Fruit fly (Drosophila melanogaster) whole organism, embryonic: Measurements from ENCODE around the gene MICU3.
A peak's percentile ranks its signal among the peaks of the same experiment; 100 is the strongest.

ENCODE experiments used
- Antp ChIP-seq: fragments of 200-800 bp; sonication (Bioruptor generic); optimal IDR thresholded peaks from 3 replicates; lab custom pipeline; 2016; ENCODE audit warnings: missing biosample characterization, missing genetic modification characterization
- B-H1 ChIP-seq: fragments of 200-800 bp; sonication (Bioruptor generic); IDR thresholded peaks from 3 replicates; pipeline ENCODE4 v1.3.6; 2022; ENCODE audit warnings: missing biosample characterization, missing genetic modification characterization
- Bgb ChIP-seq: fragments of 200-800 bp; sonication (Bioruptor generic); IDR thresholded peaks from 2 replicates; pipeline ENCODE4 v1.3.6; 2022; ENCODE audit warnings: missing biosample characterization, missing genetic modification characterization; ENCODE audit not compliant: partially characterized antibody
- CG10147 ChIP-seq: fragments of 200-800 bp; sonication (Bioruptor generic); optimal IDR thresholded peaks from 2 replicates; lab custom pipeline; 2019; ENCODE audit warnings: missing biosample characterization, mild to moderate bottlenecking, missing genetic modification characterization, moderate library complexity
- CG11085 ChIP-seq: fragments of 200-800 bp; sonication (Bioruptor generic); IDR thresholded peaks from 2 replicates; pipeline ENCODE4 v1.3.6; 2022; ENCODE audit warnings: missing biosample characterization, missing genetic modification characterization
- CG11723 ChIP-seq: fragments of 200-800 bp; sonication (Bioruptor generic); optimal IDR thresholded peaks from 2 replicates; lab custom pipeline; 2017; ENCODE audit warnings: missing biosample characterization, mild to moderate bottlenecking, missing genetic modification characterization
- CG12942 ChIP-seq: fragments of 200-800 bp; sonication (Bioruptor generic); optimal IDR thresholded peaks from 3 replicates; lab custom pipeline; 2016; ENCODE audit warnings: missing biosample characterization, missing genetic modification characterization
- CG13287 ChIP-seq: fragments of 200-800 bp; sonication (Bioruptor generic); IDR thresholded peaks from 2 replicates; pipeline ENCODE4 v1.3.6; 2022; ENCODE audit warnings: missing biosample characterization, missing genetic modification characterization; ENCODE audit not compliant: partially characterized antibody
- CG17186 ChIP-seq: fragments of 200-800 bp; sonication (Bioruptor generic); optimal IDR thresholded peaks from 3 replicates; lab custom pipeline; 2017; ENCODE audit warnings: missing biosample characterization, missing genetic modification reagents, missing genetic modification characterization
- CG3163 ChIP-seq: fragments of 200-800 bp; sonication (Bioruptor generic); optimal IDR thresholded peaks from 3 replicates; lab custom pipeline; 2016; ENCODE audit warnings: missing biosample characterization, missing genetic modification characterization
- CG4360 ChIP-seq: fragments of 200-800 bp; sonication (Bioruptor generic); IDR thresholded peaks from 2 replicates; pipeline ENCODE4 v1.3.6; 2022; ENCODE audit warnings: missing biosample characterization, missing genetic modification characterization
- CG4617 ChIP-seq: fragments of 200-800 bp; sonication (Bioruptor generic); optimal IDR thresholded peaks from 3 replicates; lab custom pipeline; 2016; ENCODE audit warnings: missing biosample characterization, missing genetic modification characterization, borderline replicate concordance
- CG6175 ChIP-seq: fragments of 200-800 bp; sonication (Bioruptor generic); IDR thresholded peaks from 3 replicates; pipeline ENCODE4 v1.3.6; 2022; ENCODE audit warnings: missing biosample characterization, missing genetic modification characterization
- CG7357 ChIP-seq: fragments of 200-800 bp; sonication (Bioruptor generic); IDR thresholded peaks from 3 replicates; pipeline ENCODE4 v1.3.6; 2022; ENCODE audit warnings: missing biosample characterization, missing genetic modification characterization
- CG9437 ChIP-seq: fragments of 200-800 bp; sonication (Bioruptor generic); optimal IDR thresholded peaks from 2 replicates; lab custom pipeline; 2018; ENCODE audit warnings: missing biosample characterization, mild to moderate bottlenecking, missing genetic modification characterization
- CG9609 ChIP-seq: fragments of 200-800 bp; sonication (Bioruptor generic); optimal IDR thresholded peaks from 3 replicates; lab custom pipeline; 2016; ENCODE audit warnings: missing biosample characterization, missing genetic modification characterization
- Gsc ChIP-seq: fragments of 200-800 bp; sonication (Bioruptor generic); IDR thresholded peaks from 2 replicates; pipeline ENCODE4 v1.3.6; 2022; ENCODE audit warnings: missing biosample characterization, missing genetic modification characterization
- Hmx ChIP-seq: fragments of 200-800 bp; sonication (Bioruptor generic); optimal IDR thresholded peaks from 2 replicates; lab custom pipeline; 2016; ENCODE audit warnings: missing biosample characterization, missing genetic modification characterization
- Lim3 ChIP-seq: fragments of 200-800 bp; sonication (Bioruptor generic); IDR thresholded peaks from 2 replicates; pipeline ENCODE4 v1.3.6; 2022; ENCODE audit warnings: missing biosample characterization, missing genetic modification characterization
- Mes4 ChIP-seq: fragments of 200-800 bp; sonication (Bioruptor generic); optimal IDR thresholded peaks from 2 replicates; lab custom pipeline; 2016; ENCODE audit warnings: missing biosample characterization, missing genetic modification characterization
- Mrtf ChIP-seq: fragments of 200-800 bp; sonication (Bioruptor generic); IDR thresholded peaks from 3 replicates; pipeline ENCODE4 v1.3.6; 2022; ENCODE audit warnings: missing biosample characterization, missing genetic modification characterization
- Myb ChIP-seq: fragments of 200-800 bp; sonication (Bioruptor generic); optimal IDR thresholded peaks from 2 replicates; lab custom pipeline; 2016; ENCODE audit warnings: missing biosample characterization, missing genetic modification characterization
- Nf-YC ChIP-seq: fragments of 200-800 bp; optimal IDR thresholded peaks from 3 replicates; lab custom pipeline; 2019; ENCODE audit warnings: missing biosample characterization, mild to moderate bottlenecking, missing genetic modification characterization, moderate library complexity
- NfI ChIP-seq: fragments of 200-800 bp; sonication (Bioruptor generic); optimal IDR thresholded peaks from 3 replicates; lab custom pipeline; 2018; ENCODE audit warnings: missing biosample characterization, mild to moderate bottlenecking, missing genetic modification characterization, moderate library complexity
- Oli ChIP-seq: fragments of 200-800 bp; sonication (Bioruptor generic); optimal IDR thresholded peaks from 2 replicates; lab custom pipeline; 2018; ENCODE audit warnings: missing biosample characterization, mild to moderate bottlenecking, missing genetic modification characterization, moderate library complexity
- Sox100B ChIP-seq: fragments of 200-800 bp; sonication (Bioruptor generic); optimal IDR thresholded peaks from 3 replicates; lab custom pipeline; 2018; ENCODE audit warnings: missing biosample characterization, mild to moderate bottlenecking, missing genetic modification characterization
- Spps ChIP-seq: fragments of 200-800 bp; sonication (Bioruptor generic); optimal IDR thresholded peaks from 2 replicates; lab custom pipeline; 2018; ENCODE audit warnings: missing biosample characterization, mild to moderate bottlenecking, missing genetic modification characterization
- Sry-β ChIP-seq: fragments of 200-800 bp; sonication (Bioruptor generic); optimal IDR thresholded peaks from 2 replicates; lab custom pipeline; 2018; ENCODE audit warnings: missing biosample characterization, mild to moderate bottlenecking, missing genetic modification characterization, moderate library complexity
- Ssrp ChIP-seq: fragments of 200-800 bp; sonication (Bioruptor generic); optimal IDR thresholded peaks from 2 replicates; lab custom pipeline; 2018; ENCODE audit warnings: missing biosample characterization, mild to moderate bottlenecking, missing genetic modification characterization, moderate library complexity
- TFAM ChIP-seq: fragments of 200-800 bp; sonication (Bioruptor generic); optimal IDR thresholded peaks from 2 replicates; lab custom pipeline; 2017; ENCODE audit warnings: missing biosample characterization, missing genetic modification characterization, inconsistent platforms
- ap ChIP-seq: fragments of 200-800 bp; sonication (Bioruptor generic); IDR thresholded peaks from 2 replicates; pipeline ENCODE4 v1.3.6; 2022; ENCODE audit warnings: missing biosample characterization, missing genetic modification characterization
- ash1 ChIP-seq: fragments of 200-800 bp; sonication (Bioruptor generic); optimal IDR thresholded peaks from 2 replicates; lab custom pipeline; 2018; ENCODE audit warnings: missing biosample characterization, mild to moderate bottlenecking, missing genetic modification characterization
- ci ChIP-seq: fragments of 200-800 bp; sonication (Bioruptor generic); IDR thresholded peaks from 3 replicates; pipeline ENCODE4 v1.3.6; 2022; ENCODE audit warnings: missing biosample characterization, missing genetic modification characterization
- dimm ChIP-seq: fragments of 200-800 bp; sonication (Bioruptor generic); IDR thresholded peaks from 2 replicates; pipeline ENCODE4 v1.3.6; 2022; ENCODE audit warnings: missing biosample characterization, missing genetic modification characterization
- en ChIP-seq: fragments of 200-800 bp; sonication (Bioruptor generic); optimal IDR thresholded peaks from 2 replicates; lab custom pipeline; 2016; ENCODE audit warnings: missing biosample characterization, missing genetic modification characterization
- fd102C ChIP-seq: fragments of 200-800 bp; sonication (Bioruptor generic); optimal IDR thresholded peaks from 2 replicates; lab custom pipeline; 2018; ENCODE audit warnings: missing biosample characterization, mild to moderate bottlenecking, missing genetic modification characterization, moderate library complexity
- inv ChIP-seq: fragments of 200-800 bp; sonication (Bioruptor generic); IDR thresholded peaks from 2 replicates; pipeline ENCODE4 v1.3.6; 2022; ENCODE audit warnings: missing biosample characterization, missing genetic modification characterization; ENCODE audit not compliant: partially characterized antibody
- kay ChIP-seq: fragments of 200-800 bp; sonication (Bioruptor generic); optimal IDR thresholded peaks from 2 replicates; lab custom pipeline; 2016; ENCODE audit warnings: missing biosample characterization, missing genetic modification characterization
- lilli ChIP-seq: fragments of 200-800 bp; sonication (Bioruptor generic); optimal IDR thresholded peaks from 3 replicates; lab custom pipeline; 2016; ENCODE audit warnings: missing biosample characterization, missing genetic modification characterization
- otp ChIP-seq: fragments of 200-800 bp; sonication (Bioruptor generic); IDR thresholded peaks from 3 replicates; pipeline ENCODE4, ENCODE4 v1.3.6; 2022; ENCODE audit warnings: missing biosample characterization, missing genetic modification characterization
- peb ChIP-seq: fragments of 200-800 bp; sonication (Bioruptor generic); IDR thresholded peaks from 2 replicates; pipeline ENCODE4 v1.3.6; 2022; ENCODE audit warnings: missing biosample characterization, missing genetic modification characterization
- pita ChIP-seq: fragments of 200-800 bp; sonication (Bioruptor generic); optimal IDR thresholded peaks from 2 replicates; lab custom pipeline; 2017; ENCODE audit warnings: missing biosample characterization, mild to moderate bottlenecking, missing genetic modification characterization
- run ChIP-seq: fragments of 200-800 bp; sonication (Bioruptor generic); optimal IDR thresholded peaks from 3 replicates; lab custom pipeline; 2018; ENCODE audit warnings: missing biosample characterization, mild to moderate bottlenecking, missing genetic modification characterization
- salm ChIP-seq: fragments of 200-800 bp; sonication (Bioruptor generic); optimal IDR thresholded peaks from 2 replicates; lab custom pipeline; 2018; ENCODE audit warnings: missing biosample characterization, mild to moderate bottlenecking, missing genetic modification characterization
- slou ChIP-seq: fragments of 200-800 bp; sonication (Bioruptor generic); optimal IDR thresholded peaks from 3 replicates; lab custom pipeline; 2016; ENCODE audit warnings: missing biosample characterization, missing genetic modification characterization
- ssp ChIP-seq: fragments of 200-800 bp; sonication (Bioruptor generic); IDR thresholded peaks from 2 replicates; pipeline ENCODE4 v1.3.6; 2022; ENCODE audit warnings: missing biosample characterization, missing genetic modification characterization
- unc-4 ChIP-seq: fragments of 200-800 bp; sonication (Bioruptor generic); IDR thresholded peaks from 2 replicates; pipeline ENCODE4 v1.3.6; 2022; ENCODE audit warnings: missing biosample characterization, missing genetic modification characterization; ENCODE audit not compliant: partially characterized antibody
- unpg ChIP-seq: fragments of 200-800 bp; sonication (Bioruptor generic); optimal IDR thresholded peaks from 3 replicates; lab custom pipeline; 2018; ENCODE audit warnings: missing biosample characterization, mild to moderate bottlenecking, missing genetic modification characterization, moderate library complexity
- wek ChIP-seq: fragments of 200-800 bp; sonication (Bioruptor generic); optimal IDR thresholded peaks from 3 replicates; lab custom pipeline; 2018; ENCODE audit warnings: missing biosample characterization, mild to moderate bottlenecking, missing genetic modification characterization, moderate library complexity

The MICU3 gene

dm6 chr3R:19846870-19847590 is at the start of gene MICU3 (continued):
- TF ChIP-seq CG11085 (peak; percentile 54), ap (GFP tag; lab: Robert Waterston, UW) (peak; percentile 42; the same call in 1 of the 2 replicates), otp (GFP tag; lab: Robert Waterston, UW) (0 out of 3 replicates have a peak, but pooled peaks have one; percentile 49), ssp (peak; percentile 37; the same call in 1 of the 2 replicates), dimm (GFP tag; lab: Robert Waterston, UW) (no peak), Mrtf (GFP tag; lab: Robert Waterston, UW) (0 out of 3 replicates have a peak, but pooled peaks have one; percentile 15), CG4360 (GFP tag; lab: Robert Waterston, UW) (no peak), CG4617 (GFP tag; lab: Kevin White, UChicago) (peak; percentile 49), unpg (GFP tag; lab: Kevin White, UChicago) (peak; percentile 49), fd102C (GFP tag; lab: Kevin White, UChicago) (no peak), CG7357 (GFP tag; lab: Robert Waterston, UW) (0 out of 3 replicates have a peak, but pooled peaks have one; percentile 17), B-H1 (GFP tag; lab: Robert Waterston, UW) (no peak), CG9437 (GFP tag; lab: Kevin White, UChicago) (peak; percentile 100), en (GFP tag; lab: Kevin White, UChicago) (no peak), ci (GFP tag; lab: Robert Waterston, UW) (peak; percentile 66; the same call in 2 of the 3 replicates), CG9609 (peak; percentile 70), CG11723 (GFP tag; lab: Kevin White, UChicago) (no peak), Myb (GFP tag; lab: Kevin White, UChicago) (peak; percentile 46), wek (GFP tag; lab: Kevin White, UChicago) (no peak), ash1 (GFP tag; lab: Kevin White, UChicago) (no peak), Spps (tag; lab: Kevin White, UChicago) (peak; percentile 19), Lim3 (0 out of 2 replicates have a peak, but pooled peaks have one; percentile 36), run (tag; lab: Kevin White, UChicago) (no peak), slou (GFP tag; lab: Kevin White, UChicago) (no peak), unc-4 (GFP tag; lab: Robert Waterston, UW) (peak; percentile 78), Bgb (GFP tag; lab: Robert Waterston, UW) (peak; percentile 76), inv (GFP tag; lab: Robert Waterston, UW) (peak; percentile 69), Gsc (GFP tag; lab: Robert Waterston, UW) (no peak), Nf-YC (tag; lab: Kevin White, UChicago) (peak; percentile 3), NfI (GFP tag; lab: Kevin White, UChicago) (peak; percentile 61), CG3163 (GFP tag; lab: Kevin White, UChicago) (no peak), Mes4 (peak; percentile 37), Sox100B (GFP tag; lab: Kevin White, UChicago) (peak; percentile 51), Oli (tag; lab: Kevin White, UChicago) (peak; percentile 52), CG17186 (GFP tag; lab: Kevin White, UChicago) (peak; percentile 27), CG6175 (GFP tag; lab: Robert Waterston, UW) (no peak), pita (no peak), CG13287 (GFP tag; lab: Robert Waterston, UW) (peak; percentile 78; the same call in 1 of the 2 replicates), Ssrp (tag; lab: Kevin White, UChicago) (peak; percentile 68), Sry-β (GFP tag; lab: Kevin White, UChicago) (peak; percentile 83), CG12942 (GFP tag; lab: Kevin White, UChicago) (peak; percentile 51), TFAM (GFP tag; lab: Kevin White, UChicago) (no peak), lilli (peak; percentile 75), salm (tag; lab: Kevin White, UChicago) (no peak), Antp (GFP tag; lab: Kevin White, UChicago) (peak; percentile 66), kay (GFP tag; lab: Kevin White, UChicago) (peak; percentile 47), peb (peak; percentile 41; the same call in 1 of the 2 replicates), CG10147 (GFP tag; lab: Kevin White, UChicago) (peak; percentile 80), Hmx (GFP tag; lab: Kevin White, UChicago) (no peak)
